Fruit fly (Drosophila melanogaster) whole organism, embryonic: ENCODE data around the gene crq.

Experiments
- ATbp ChIP-seq: fragments of 200-800 bp; sonication (Bioruptor generic); optimal IDR thresholded peaks from 2 replicates; lab custom pipeline; 2017; ENCODE audit warnings: missing biosample characterization, mild to moderate bottlenecking, missing genetic modification characterization, missing genetic modification reagents
- Abd-B ChIP-seq: fragments of 200-800 bp; sonication (Bioruptor generic); optimal IDR thresholded peaks from 2 replicates; lab custom pipeline; 2018; ENCODE audit warnings: missing biosample characterization, mild to moderate bottlenecking, missing genetic modification characterization, moderate library complexity
- CG10209 ChIP-seq: fragments of 200-800 bp; sonication (Bioruptor generic); optimal IDR thresholded peaks from 3 replicates; lab custom pipeline; 2017; ENCODE audit warnings: missing biosample characterization, mild to moderate bottlenecking, missing genetic modification characterization, missing genetic modification reagents
- CG10366 ChIP-seq: fragments of 200-800 bp; sonication (Bioruptor generic); IDR thresholded peaks from 2 replicates; pipeline ENCODE4 v1.3.6; 2022; ENCODE audit warnings: missing biosample characterization, missing genetic modification characterization
- CG11247 ChIP-seq: fragments of 200-800 bp; sonication (Bioruptor generic); IDR thresholded peaks from 2 replicates; pipeline ENCODE4 v1.3.6; 2022; ENCODE audit warnings: missing biosample characterization, missing genetic modification characterization
- CG12071 ChIP-seq: fragments of 200-800 bp; sonication (Bioruptor generic); optimal IDR thresholded peaks from 3 replicates; lab custom pipeline; 2018; ENCODE audit warnings: missing biosample characterization, mild to moderate bottlenecking, missing genetic modification characterization
- CG12299 ChIP-seq: fragments of 200-800 bp; sonication (Bioruptor generic); optimal IDR thresholded peaks from 2 replicates; lab custom pipeline; 2018; ENCODE audit warnings: missing biosample characterization, mild to moderate bottlenecking, missing genetic modification characterization
- CG12769 ChIP-seq: fragments of 200-800 bp; sonication (Bioruptor generic); optimal IDR thresholded peaks from 2 replicates; lab custom pipeline; 2019; ENCODE audit warnings: missing biosample characterization, mild to moderate bottlenecking, missing genetic modification characterization, moderate library complexity
- CG1529 ChIP-seq: fragments of 200-800 bp; sonication (Bioruptor generic); optimal IDR thresholded peaks from 3 replicates; lab custom pipeline; 2018; ENCODE audit warnings: missing biosample characterization, missing genetic modification characterization
- CG17802 ChIP-seq: fragments of 200-800 bp; sonication (Bioruptor generic); optimal IDR thresholded peaks from 2 replicates; lab custom pipeline; 2018; ENCODE audit warnings: missing biosample characterization, mild to moderate bottlenecking, missing genetic modification characterization, moderate library complexity
- CG18764 ChIP-seq: fragments of 200-800 bp; sonication (Bioruptor generic); optimal IDR thresholded peaks from 3 replicates; lab custom pipeline; 2016; ENCODE audit warnings: missing biosample characterization, missing genetic modification characterization
- CG2712 ChIP-seq: fragments of 200-800 bp; optimal IDR thresholded peaks from 3 replicates; lab custom pipeline; 2019; ENCODE audit warnings: missing biosample characterization, mild to moderate bottlenecking, missing genetic modification characterization, moderate library complexity
- CG2875 ChIP-seq: fragments of 200-800 bp; sonication (Bioruptor generic); optimal IDR thresholded peaks from 2 replicates; lab custom pipeline; 2017; ENCODE audit warnings: missing biosample characterization, mild to moderate bottlenecking, missing genetic modification characterization, missing genetic modification reagents
- CG33213 ChIP-seq: fragments of 200-800 bp; sonication (Bioruptor generic); optimal IDR thresholded peaks from 3 replicates; lab custom pipeline; 2016; ENCODE audit warnings: missing biosample characterization, missing genetic modification characterization
- CG6689 ChIP-seq: fragments of 200-800 bp; sonication (Bioruptor generic); IDR thresholded peaks from 2 replicates; pipeline ENCODE4 v1.3.6; 2022; ENCODE audit warnings: missing biosample characterization, missing genetic modification characterization
- CG6854 ChIP-seq: fragments of 200-800 bp; sonication (Bioruptor generic); optimal IDR thresholded peaks from 3 replicates; lab custom pipeline; 2017; ENCODE audit warnings: missing biosample characterization, mild to moderate bottlenecking, missing genetic modification characterization
- CG7839 ChIP-seq: fragments of 200-800 bp; sonication (Bioruptor generic); optimal IDR thresholded peaks from 3 replicates; lab custom pipeline; 2018; ENCODE audit warnings: missing biosample characterization, mild to moderate bottlenecking, missing genetic modification characterization, moderate library complexity
- CG8765 ChIP-seq: fragments of 200-800 bp; sonication (Bioruptor generic); IDR thresholded peaks from 2 replicates; pipeline ENCODE4 v1.3.6; 2022; ENCODE audit warnings: missing biosample characterization, missing genetic modification characterization
- CG8944 ChIP-seq: fragments of 200-800 bp; sonication (Bioruptor generic); optimal IDR thresholded peaks from 3 replicates; lab custom pipeline; 2016; ENCODE audit warnings: missing biosample characterization, missing genetic modification characterization
- CG9215 ChIP-seq: fragments of 200-800 bp; sonication (Bioruptor generic); IDR thresholded peaks from 2 replicates; pipeline ENCODE4 v1.3.6; 2022; ENCODE audit warnings: missing biosample characterization, missing genetic modification characterization
- CG9727 ChIP-seq: fragments of 200-800 bp; sonication (Bioruptor generic); optimal IDR thresholded peaks from 3 replicates; lab custom pipeline; 2017; ENCODE audit warnings: missing biosample characterization, mild to moderate bottlenecking, missing genetic modification characterization
- CoRest ChIP-seq: fragments of 200-800 bp; sonication (Bioruptor generic); optimal IDR thresholded peaks from 3 replicates; lab custom pipeline; 2018; ENCODE audit warnings: missing biosample characterization, mild to moderate bottlenecking, missing genetic modification characterization, moderate library complexity
- Dfd ChIP-seq, 2 experiments: fragments of >200 bp; optimal IDR thresholded peaks; 2 replicates each; lab custom pipeline; 2017; ENCODE audit warnings: missing biosample characterization in 2 of 2, missing genetic modification characterization in 2 of 2
- H15 ChIP-seq: fragments of 200-800 bp; sonication (Bioruptor generic); IDR thresholded peaks from 3 replicates; pipeline ENCODE4 v1.3.6; 2022; ENCODE audit warnings: missing biosample characterization, missing genetic modification characterization
- HHEX ChIP-seq: fragments of 200-800 bp; sonication (Bioruptor generic); optimal IDR thresholded peaks from 3 replicates; lab custom pipeline; 2017; ENCODE audit warnings: missing biosample characterization, mild to moderate bottlenecking, missing genetic modification characterization, missing genetic modification reagents
- Hr3 ChIP-seq: fragments of 200-800 bp; sonication (Bioruptor generic); optimal IDR thresholded peaks from 3 replicates; lab custom pipeline; 2016; ENCODE audit warnings: missing biosample characterization, missing genetic modification characterization
- Meics ChIP-seq: fragments of 200-800 bp; sonication (Bioruptor generic); optimal IDR thresholded peaks from 2 replicates; lab custom pipeline; 2017; ENCODE audit warnings: missing biosample characterization, mild to moderate bottlenecking, missing genetic modification characterization
- Optix ChIP-seq: fragments of 200-800 bp; sonication (Bioruptor generic); IDR thresholded peaks from 3 replicates; pipeline ENCODE4 v1.3.6; 2022; ENCODE audit warnings: missing biosample characterization, missing genetic modification characterization
- Six4 ChIP-seq: fragments of 200-800 bp; sonication (Bioruptor generic); optimal IDR thresholded peaks from 2 replicates; lab custom pipeline; 2016; ENCODE audit warnings: missing biosample characterization, missing genetic modification characterization
- Xrp1 ChIP-seq: fragments of 200-800 bp; sonication (Bioruptor generic); IDR thresholded peaks from 2 replicates; pipeline ENCODE4 v1.3.6; 2022; ENCODE audit warnings: missing biosample characterization, missing genetic modification characterization
- al ChIP-seq: fragments of 200-800 bp; sonication (Bioruptor generic); IDR thresholded peaks from 2 replicates; pipeline ENCODE4 v1.3.6; 2022; ENCODE audit warnings: missing biosample characterization, missing genetic modification characterization
- ash1 ChIP-seq: fragments of 200-800 bp; sonication (Bioruptor generic); optimal IDR thresholded peaks from 2 replicates; lab custom pipeline; 2018; ENCODE audit warnings: missing biosample characterization, mild to moderate bottlenecking, missing genetic modification characterization
- croc ChIP-seq: fragments of 200-800 bp; sonication (Bioruptor generic); conservative IDR thresholded peaks from 3 replicates; pipeline ENCODE4 v1.3.6; 2022; ENCODE audit warnings: missing biosample characterization, missing genetic modification characterization
- ems ChIP-seq: fragments of 200-800 bp; sonication (Bioruptor generic); optimal IDR thresholded peaks from 3 replicates; lab custom pipeline; 2016; ENCODE audit warnings: missing biosample characterization, missing genetic modification characterization
- gce ChIP-seq: fragments of 200-800 bp; sonication (Bioruptor generic); IDR thresholded peaks from 3 replicates; pipeline ENCODE4 v1.3.6; 2022; ENCODE audit warnings: missing biosample characterization, missing genetic modification characterization
- gro ChIP-seq: fragments of 200-800 bp; sonication (Bioruptor generic); optimal IDR thresholded peaks from 2 replicates; lab custom pipeline; 2016; ENCODE audit warnings: missing biosample characterization, missing genetic modification characterization
- gsb-n ChIP-seq: fragments of 200-800 bp; sonication (Bioruptor generic); optimal IDR thresholded peaks from 3 replicates; lab custom pipeline; 2018; ENCODE audit warnings: missing biosample characterization, mild to moderate bottlenecking, missing genetic modification characterization
- inv ChIP-seq: fragments of 200-800 bp; sonication (Bioruptor generic); IDR thresholded peaks from 2 replicates; pipeline ENCODE4 v1.3.6; 2022; ENCODE audit warnings: missing biosample characterization, missing genetic modification characterization; ENCODE audit not compliant: partially characterized antibody
- jing ChIP-seq: fragments of 200-800 bp; sonication (Bioruptor generic); optimal IDR thresholded peaks from 2 replicates; lab custom pipeline; 2018; ENCODE audit warnings: missing biosample characterization, mild to moderate bottlenecking, missing genetic modification characterization
- lilli ChIP-seq: fragments of 200-800 bp; sonication (Bioruptor generic); optimal IDR thresholded peaks from 3 replicates; lab custom pipeline; 2016; ENCODE audit warnings: missing biosample characterization, missing genetic modification characterization
- nom ChIP-seq: fragments of 200-800 bp; sonication (Bioruptor generic); optimal IDR thresholded peaks from 2 replicates; lab custom pipeline; 2017; ENCODE audit warnings: missing biosample characterization, missing genetic modification characterization, mild to moderate bottlenecking, moderate library complexity, missing genetic modification reagents
- org-1 ChIP-seq: fragments of 200-800 bp; sonication (Bioruptor generic); optimal IDR thresholded peaks from 2 replicates; lab custom pipeline; 2017; ENCODE audit warnings: missing biosample characterization, missing genetic modification characterization
- pan ChIP-seq, 4 experiments: fragments of >200 bp in 3 of 4; fragments of 200-800 bp in 1 of 4; sonication (Bioruptor generic) in 1 of 4; optimal IDR thresholded peaks in 3 of 4; IDR thresholded peaks in 1 of 4; 2 replicates each; pipeline versions ENCODE4 v1.3.6 to Lab custom; 2017 to 2022; ENCODE audit warnings: missing biosample characterization in 2 of 4, missing genetic modification characterization in 2 of 4, mixed read lengths in 1 of 4
- pb ChIP-seq: fragments of 200-800 bp; sonication (Bioruptor generic); optimal IDR thresholded peaks from 3 replicates; lab custom pipeline; 2016; ENCODE audit warnings: missing biosample characterization, missing genetic modification characterization
- rib ChIP-seq: fragments of 200-800 bp; sonication (Bioruptor generic); IDR thresholded peaks from 2 replicates; pipeline ENCODE4 v1.3.6; 2022; ENCODE audit warnings: missing biosample characterization, missing genetic modification characterization
- sim ChIP-seq: fragments of 200-800 bp; sonication (Bioruptor generic); IDR thresholded peaks from 2 replicates; pipeline ENCODE4 v1.3.6; 2022; ENCODE audit warnings: missing biosample characterization, missing genetic modification characterization
- so ChIP-seq: fragments of 200-800 bp; sonication (Bioruptor generic); IDR thresholded peaks from 3 replicates; pipeline ENCODE4 v1.3.6; 2022; ENCODE audit warnings: missing biosample characterization, missing genetic modification characterization
- tgo ChIP-seq: fragments of 200-800 bp; sonication (Bioruptor generic); IDR thresholded peaks from 3 replicates; pipeline ENCODE4 v1.3.6; 2022; ENCODE audit warnings: missing biosample characterization, missing genetic modification characterization

crq gene

dm6 chr2L:429680-430484 lies 22.9 kb downstream of the crq start (continued):
- TF ChIP-seq CG12769 (tag; lab: Kevin White, UChicago) = peak; percentile 14
- TF ChIP-seq CoRest (tag; lab: Kevin White, UChicago) = peak; percentile 42
- no peak for TF ChIP-seq ash1 (GFP tag; lab: Kevin White, UChicago)
- TF ChIP-seq CG8765 (GFP tag; lab: Robert Waterston, UW) = peak; percentile 56; the same call in 1 of the 2 replicates
- TF ChIP-seq CG6854 (GFP tag; lab: Kevin White, UChicago) = peak; percentile 6
- TF ChIP-seq CG12299 = peak; percentile 5
- TF ChIP-seq Abd-B = peak; percentile 20
- TF ChIP-seq nom = peak; percentile 10
- no peak for TF ChIP-seq gce (GFP tag; lab: Robert Waterston, UW)
- TF ChIP-seq pan (optimal IDR thresholded peaks at IDR 0.05; lab: Kevin White, UChicago) = no peak
- peak in 1 of 2 experiments; percentile 37 for TF ChIP-seq pan (GFP tag; optimal IDR thresholded peaks at IDR 0.05 in 1 of 2, IDR thresholded peaks at IDR 0.05 in 1 of 2)
- TF ChIP-seq CG9727 (GFP tag; lab: Kevin White, UChicago) = peak; percentile 56
- TF ChIP-seq croc (GFP tag; lab: Robert Waterston, UW) = peak; percentile 33; the same call in 1 of the 3 replicates
- peak; percentile 55 for TF ChIP-seq CG7839 (tag; lab: Kevin White, UChicago)
- TF ChIP-seq gsb-n (tag; lab: Kevin White, UChicago) = peak; percentile 26
- peak; percentile 70 for TF ChIP-seq lilli
- peak; percentile 55 for TF ChIP-seq rib (GFP tag; lab: Robert Waterston, UW)
- no peak for TF ChIP-seq inv
- TF ChIP-seq CG17802 = peak; percentile 14
- TF ChIP-seq CG1529 (GFP tag; lab: Kevin White, UChicago) = peak; percentile 6
- TF ChIP-seq CG9215 = peak; percentile 66
- peak; percentile 14 for TF ChIP-seq Hr3 (GFP tag; lab: Kevin White, UChicago)
- peak; percentile 39 for TF ChIP-seq Meics (GFP tag; lab: Kevin White, UChicago)
- TF ChIP-seq CG12071 = no peak
- peak; percentile 30; the same call in 1 of the 3 replicates for TF ChIP-seq tgo
- peak; percentile 44 for TF ChIP-seq HHEX (GFP tag; lab: Kevin White, UChicago)
- TF ChIP-seq ems (GFP tag; lab: Kevin White, UChicago) = peak; percentile 38
- peak; percentile 60 for TF ChIP-seq CG8944 (GFP tag; lab: Kevin White, UChicago)
- TF ChIP-seq gro (GFP tag; lab: Kevin White, UChicago) = peak; percentile 40
- TF ChIP-seq so (GFP tag; lab: Robert Waterston, UW) = no peak
- 0 out of 3 replicates have a peak, but pooled peaks have one; percentile 31 for TF ChIP-seq H15 (GFP tag; lab: Robert Waterston, UW)
- peak; percentile 25 for TF ChIP-seq CG2875 (GFP tag; lab: Kevin White, UChicago)
- TF ChIP-seq pb = peak; percentile 33
- TF ChIP-seq Xrp1 (GFP tag; lab: Robert Waterston, UW) = peak; percentile 84
- peak; percentile 44 for TF ChIP-seq al (GFP tag; lab: Robert Waterston, UW)
- peak; percentile 34 for TF ChIP-seq Six4 (GFP tag; lab: Kevin White, UChicago)
- peak; percentile 1 for TF ChIP-seq jing (GFP tag; lab: Kevin White, UChicago)
- peak; percentile 57 for TF ChIP-seq CG6689 (GFP tag; lab: Robert Waterston, UW)
- no peak for TF ChIP-seq Optix
- peak; percentile 13 for TF ChIP-seq CG33213 (GFP tag; lab: Kevin White, UChicago)
- peak; percentile 39 for TF ChIP-seq CG10366 (GFP tag; lab: Robert Waterston, UW)
- TF ChIP-seq CG10209 (GFP tag; lab: Kevin White, UChicago) = peak; percentile 20
- peak; percentile 80 for TF ChIP-seq CG2712 (tag; lab: Kevin White, UChicago)
- TF ChIP-seq CG18764 (GFP tag; lab: Kevin White, UChicago) = peak; percentile 16
- peak; percentile 18 for TF ChIP-seq org-1 (GFP tag; lab: Kevin White, UChicago)
- TF ChIP-seq ATbp (GFP tag; lab: Kevin White, UChicago) = peak; percentile 13
- 0 out of 2 replicates have a peak, but pooled peaks have one; percentile 24 for TF ChIP-seq CG11247 (GFP tag; lab: Robert Waterston, UW)
- TF ChIP-seq Dfd (GFP tag; optimal IDR thresholded peaks at IDR 0.05; lab: Kevin White, UChicago) = no peak
- peak; percentile 63; the same call in 1 of the 2 replicates for TF ChIP-seq sim
